Worm (Caenorhabditis elegans) whole organism, L2 larva: ENCODE measurements around the gene Y75B12A.2.

ENCODE experiments used
- ZK546.5 ChIP-seq: sonication (generic microtip); optimal IDR thresholded peaks from 2 replicates; lab custom pipeline; 2017; ENCODE audit warnings: missing biosample characterization, missing genetic modification characterization
- aly-2 ChIP-seq: fragments of 150-350 bp; optimal IDR thresholded peaks from 2 replicates; lab custom pipeline; 2014; ENCODE audit warnings: missing biosample characterization, missing genetic modification characterization
- ama-1 ChIP-seq: fragments of 150-350 bp; optimal IDR thresholded peaks from 2 replicates; lab custom pipeline; 2018; ENCODE audit warnings: inconsistent platforms
- ceh-16 ChIP-seq: fragments of 150-350 bp; optimal IDR thresholded peaks from 2 replicates; lab custom pipeline; 2014; ENCODE audit warnings: missing biosample characterization, missing genetic modification characterization
- lin-39 ChIP-seq: fragments of 150-350 bp; optimal IDR thresholded peaks from 2 replicates; lab custom pipeline; 2014; ENCODE audit warnings: missing biosample characterization, missing genetic modification reagents, missing genetic modification characterization
- nhr-23 ChIP-seq: fragments of 150-350 bp; optimal IDR thresholded peaks from 2 replicates; lab custom pipeline; 2014; ENCODE audit warnings: missing biosample characterization, missing genetic modification reagents, missing genetic modification characterization
- nhr-237 ChIP-seq: fragments of 150-350 bp; optimal IDR thresholded peaks from 2 replicates; lab custom pipeline; 2014; ENCODE audit warnings: missing biosample characterization, missing genetic modification characterization
- unc-62 ChIP-seq: fragments of 150-350 bp; optimal IDR thresholded peaks from 2 replicates; lab custom pipeline; 2014; ENCODE audit warnings: missing biosample characterization, missing genetic modification reagents, missing genetic modification characterization
- zag-1 ChIP-seq: fragments of 150-350 bp; optimal IDR thresholded peaks from 2 replicates; lab custom pipeline; 2014; ENCODE audit warnings: missing biosample characterization, missing genetic modification characterization

DNA sequence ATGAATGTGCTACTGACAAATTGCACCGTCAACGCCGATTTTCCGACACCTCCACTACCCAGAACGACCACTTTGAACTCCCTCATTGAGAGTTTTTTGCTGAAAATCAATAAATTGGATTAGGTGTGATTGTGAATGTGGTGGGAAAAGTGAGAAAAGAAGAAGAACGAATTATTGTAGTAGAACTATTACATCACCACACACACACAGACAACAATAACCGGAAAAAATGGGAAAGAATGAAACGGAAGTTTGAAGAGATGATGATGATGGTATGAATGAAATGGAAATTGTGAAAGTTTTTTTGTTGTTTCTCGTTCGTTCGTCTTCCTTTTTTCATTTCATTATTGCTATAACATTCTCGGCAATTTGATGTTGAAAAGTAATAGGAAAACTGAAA lies 45.4 kb upstream of the Y75B12A.2 start, which contains the start of gene rap-2:
- TF ChIP-seq nhr-237 (tag; lab: Kevin White, UChicago) (no peak), lin-39 (tag; lab: Kevin White, UChicago) (no peak), nhr-23 (no peak), aly-2 (tag; lab: Kevin White, UChicago) (no peak), ZK546.5 (tag; lab: Kevin White, UChicago) (no peak), unc-62 (GFP tag; lab: Kevin White, UChicago) (no peak), ceh-16 (tag; lab: Kevin White, UChicago) (no peak), ama-1 (lab: Kevin White, UChicago) (no peak), zag-1 (tag; lab: Kevin White, UChicago) (no peak)
